Fruit fly (Drosophila melanogaster) whole organism, prepupa: Measurements from ENCODE around the gene Sik2.

Experiments
- Blimp-1 ChIP-seq: fragments of 200-800 bp; sonication (Bioruptor generic); optimal IDR thresholded peaks from 3 replicates; lab custom pipeline; 2017; ENCODE audit warnings: missing biosample characterization, missing genetic modification characterization, mild to moderate bottlenecking, moderate library complexity, missing genetic modification reagents
- CG10631 ChIP-seq: fragments of 200-800 bp; sonication (Bioruptor generic); optimal IDR thresholded peaks from 2 replicates; lab custom pipeline; 2016; ENCODE audit warnings: missing biosample characterization, missing genetic modification characterization
- CG11762 ChIP-seq: fragments of 200-800 bp; sonication (Bioruptor generic); optimal IDR thresholded peaks from 3 replicates; lab custom pipeline; 2016; ENCODE audit warnings: missing biosample characterization, missing genetic modification characterization; ENCODE audit not compliant: insufficient read depth
- CG11902 ChIP-seq: fragments of 200-800 bp; sonication (Bioruptor generic); optimal IDR thresholded peaks from 3 replicates; lab custom pipeline; 2016; ENCODE audit warnings: missing biosample characterization, missing genetic modification characterization
- CG15336 ChIP-seq: fragments of 200-800 bp; sonication (Bioruptor generic); IDR thresholded peaks from 2 replicates; pipeline ENCODE4 v1.3.6; 2022; ENCODE audit warnings: missing biosample characterization, missing genetic modification characterization
- CG16779 ChIP-seq: fragments of 200-800 bp; sonication (Bioruptor generic); optimal IDR thresholded peaks from 3 replicates; lab custom pipeline; 2017; ENCODE audit warnings: missing biosample characterization, mild to moderate bottlenecking, missing genetic modification characterization
- CG3032 ChIP-seq: fragments of 200-800 bp; optimal IDR thresholded peaks from 2 replicates; lab custom pipeline; 2019; ENCODE audit warnings: missing biosample characterization, mild to moderate bottlenecking, missing genetic modification characterization, moderate library complexity
- CG31627 ChIP-seq: fragments of 200-800 bp; sonication (Bioruptor generic); optimal IDR thresholded peaks from 3 replicates; lab custom pipeline; 2016; ENCODE audit warnings: missing biosample characterization, missing genetic modification characterization
- CG34406 ChIP-seq: fragments of 200-800 bp; sonication (Bioruptor generic); optimal IDR thresholded peaks from 3 replicates; lab custom pipeline; 2016; ENCODE audit warnings: missing biosample characterization, missing genetic modification characterization
- CG3919 ChIP-seq: fragments of 200-800 bp; sonication (Bioruptor generic); optimal IDR thresholded peaks from 3 replicates; lab custom pipeline; 2016; ENCODE audit warnings: missing biosample characterization, missing genetic modification characterization
- CG4318 ChIP-seq: fragments of 200-800 bp; sonication (Bioruptor generic); optimal IDR thresholded peaks from 3 replicates; lab custom pipeline; 2017; ENCODE audit warnings: missing biosample characterization, mild to moderate bottlenecking, missing genetic modification characterization
- CG6163 ChIP-seq: fragments of 200-800 bp; sonication (Bioruptor generic); IDR thresholded peaks from 3 replicates; pipeline ENCODE4 v1.3.6; 2022; ENCODE audit warnings: missing biosample characterization, missing genetic modification characterization
- CG6276 ChIP-seq: fragments of 200-800 bp; sonication (Bioruptor generic); optimal IDR thresholded peaks from 2 replicates; lab custom pipeline; 2017; ENCODE audit warnings: missing biosample characterization, mild to moderate bottlenecking, missing genetic modification characterization
- CG6792 ChIP-seq: fragments of 200-800 bp; sonication (Bioruptor generic); optimal IDR thresholded peaks from 3 replicates; lab custom pipeline; 2016; ENCODE audit warnings: missing biosample characterization, missing genetic modification characterization
- CG6808 ChIP-seq: fragments of 200-800 bp; sonication (Bioruptor generic); optimal IDR thresholded peaks from 3 replicates; lab custom pipeline; 2017; ENCODE audit warnings: missing biosample characterization, missing genetic modification characterization, mild to moderate bottlenecking, moderate library complexity, missing genetic modification reagents
- CG6854 ChIP-seq: fragments of 200-800 bp; sonication (Bioruptor generic); optimal IDR thresholded peaks from 2 replicates; lab custom pipeline; 2017; ENCODE audit warnings: missing biosample characterization, mild to moderate bottlenecking, missing genetic modification characterization
- CG7368 ChIP-seq: fragments of 200-800 bp; sonication (Bioruptor generic); optimal IDR thresholded peaks from 3 replicates; lab custom pipeline; 2016; ENCODE audit warnings: missing biosample characterization, missing genetic modification characterization
- CG8119 ChIP-seq: fragments of 200-800 bp; sonication (Bioruptor generic); IDR thresholded peaks from 3 replicates; pipeline ENCODE4 v1.3.6; 2022; ENCODE audit warnings: missing biosample characterization, missing genetic modification characterization
- CG8319 ChIP-seq: fragments of 200-800 bp; sonication (Bioruptor generic); optimal IDR thresholded peaks from 3 replicates; lab custom pipeline; 2016; ENCODE audit warnings: missing biosample characterization, missing genetic modification characterization
- CG8632 ChIP-seq: fragments of 200-800 bp; sonication (Bioruptor generic); optimal IDR thresholded peaks from 3 replicates; lab custom pipeline; 2016; ENCODE audit warnings: missing biosample characterization, missing genetic modification characterization
- CG9139 ChIP-seq: fragments of 200-800 bp; sonication (Bioruptor generic); optimal IDR thresholded peaks from 3 replicates; lab custom pipeline; 2017; ENCODE audit warnings: missing biosample characterization, mild to moderate bottlenecking, missing genetic modification characterization
- Eip75B ChIP-seq: fragments of 200-800 bp; sonication (Bioruptor generic); optimal IDR thresholded peaks from 3 replicates; lab custom pipeline; 2016; ENCODE audit warnings: missing biosample characterization, missing genetic modification characterization
- Ets21C ChIP-seq: fragments of 200-800 bp; sonication (Bioruptor generic); optimal IDR thresholded peaks from 3 replicates; lab custom pipeline; 2016; ENCODE audit warnings: missing biosample characterization, missing genetic modification characterization
- Ets96B ChIP-seq: fragments of 200-800 bp; optimal IDR thresholded peaks from 2 replicates; lab custom pipeline; 2019; ENCODE audit warnings: missing biosample characterization, mild to moderate bottlenecking, missing genetic modification characterization, moderate library complexity
- Hr4 ChIP-seq: fragments of 200-800 bp; sonication (Bioruptor generic); optimal IDR thresholded peaks from 3 replicates; lab custom pipeline; 2016; ENCODE audit warnings: missing biosample characterization, missing genetic modification characterization
- Met ChIP-seq: fragments of 200-800 bp; sonication (Bioruptor generic); optimal IDR thresholded peaks from 3 replicates; lab custom pipeline; 2016; ENCODE audit warnings: missing biosample characterization, missing genetic modification characterization
- OdsH ChIP-seq: fragments of 200-800 bp; sonication (Bioruptor generic); optimal IDR thresholded peaks from 3 replicates; lab custom pipeline; 2016; ENCODE audit warnings: missing biosample characterization, missing genetic modification characterization
- Smox ChIP-seq: fragments of 200-800 bp; sonication (Bioruptor generic); optimal IDR thresholded peaks from 3 replicates; lab custom pipeline; 2016; ENCODE audit warnings: missing biosample characterization, missing genetic modification characterization
- Sox102F ChIP-seq: fragments of 200-800 bp; sonication (Bioruptor generic); optimal IDR thresholded peaks from 2 replicates; lab custom pipeline; 2016; ENCODE audit warnings: missing biosample characterization, mild to moderate bottlenecking, missing genetic modification characterization
- Sox14 ChIP-seq: fragments of 200-800 bp; sonication (Bioruptor generic); optimal IDR thresholded peaks from 3 replicates; lab custom pipeline; 2016; ENCODE audit warnings: missing biosample characterization, missing genetic modification characterization
- Sox15 ChIP-seq: fragments of 200-800 bp; sonication (Bioruptor generic); optimal IDR thresholded peaks from 3 replicates; lab custom pipeline; 2016; ENCODE audit warnings: missing biosample characterization, missing genetic modification characterization
- achi ChIP-seq: fragments of 200-800 bp; sonication (Bioruptor generic); optimal IDR thresholded peaks from 3 replicates; lab custom pipeline; 2016; ENCODE audit warnings: missing biosample characterization, missing genetic modification characterization
- cyc ChIP-seq: fragments of 200-800 bp; sonication (Bioruptor generic); optimal IDR thresholded peaks from 3 replicates; lab custom pipeline; 2016; ENCODE audit warnings: missing biosample characterization, missing genetic modification characterization
- dac ChIP-seq: fragments of 200-800 bp; sonication (Bioruptor generic); optimal IDR thresholded peaks from 2 replicates; lab custom pipeline; 2017; ENCODE audit warnings: missing biosample characterization, mild to moderate bottlenecking, missing genetic modification characterization
- dsx ChIP-seq: fragments of 200-800 bp; optimal IDR thresholded peaks from 3 replicates; lab custom pipeline; 2019; ENCODE audit warnings: missing biosample characterization, mild to moderate bottlenecking, missing genetic modification characterization, moderate library complexity; ENCODE audit not compliant: poor library complexity, severe bottlenecking
- eg ChIP-seq: fragments of 200-800 bp; sonication (Bioruptor generic); IDR thresholded peaks from 3 replicates; pipeline ENCODE4 v1.3.6; 2022; ENCODE audit warnings: missing biosample characterization, missing genetic modification characterization
- esn ChIP-seq: fragments of 200-800 bp; sonication (Bioruptor generic); optimal IDR thresholded peaks from 2 replicates; lab custom pipeline; 2016; ENCODE audit warnings: missing biosample characterization, mild to moderate bottlenecking, missing genetic modification characterization, moderate library complexity
- fd59A ChIP-seq: fragments of 200-800 bp; sonication (Bioruptor generic); optimal IDR thresholded peaks from 2 replicates; lab custom pipeline; 2017; ENCODE audit warnings: missing biosample characterization, mild to moderate bottlenecking, missing genetic modification characterization, missing genetic modification reagents
- fkh ChIP-seq: fragments of 200-800 bp; sonication (Bioruptor generic); optimal IDR thresholded peaks from 3 replicates; lab custom pipeline; 2017; ENCODE audit warnings: missing biosample characterization, mild to moderate bottlenecking, missing genetic modification characterization, moderate library complexity
- lz ChIP-seq: fragments of 200-800 bp; sonication (Bioruptor generic); optimal IDR thresholded peaks from 3 replicates; lab custom pipeline; 2016; ENCODE audit warnings: missing biosample characterization, missing genetic modification characterization
- net ChIP-seq: fragments of 200-800 bp; sonication (Bioruptor generic); optimal IDR thresholded peaks from 3 replicates; lab custom pipeline; 2016; ENCODE audit warnings: missing biosample characterization, missing genetic modification characterization
- pdm3 ChIP-seq: fragments of 200-800 bp; sonication (Bioruptor generic); optimal IDR thresholded peaks from 3 replicates; lab custom pipeline; 2016; ENCODE audit warnings: missing biosample characterization, missing genetic modification characterization
- salr ChIP-seq, 2 experiments: fragments of 200-800 bp; sonication (Bioruptor generic); optimal IDR thresholded peaks; 3 replicates each; lab custom pipeline; 2016 to 2018; ENCODE audit warnings: missing biosample characterization in 2 of 2, missing genetic modification characterization in 2 of 2, mild to moderate bottlenecking in 1 of 2
- ss ChIP-seq, 2 experiments: fragments of 200-800 bp; sonication (Bioruptor generic); optimal IDR thresholded peaks; 2 replicates in 1 of 2; 3 replicates in 1 of 2; lab custom pipeline; 2017 to 2018; ENCODE audit warnings: mild to moderate bottlenecking in 2 of 2, missing biosample characterization in 2 of 2, missing genetic modification characterization in 2 of 2, moderate library complexity in 1 of 2
- svp ChIP-seq: fragments of 200-800 bp; sonication (Bioruptor generic); peaks from one replicate; lab custom pipeline; 2016; ENCODE audit warnings: missing biosample characterization, missing genetic modification characterization
- topi ChIP-seq: fragments of 200-800 bp; sonication (Bioruptor generic); optimal IDR thresholded peaks from 3 replicates; lab custom pipeline; 2016; ENCODE audit warnings: missing biosample characterization, missing genetic modification characterization

Gene Sik2

dm6 chrX:2061119-2061518 lies 596 bp downstream of the Sik2 start (continued):
- peak; percentile 3 for TF ChIP-seq Ets96B (tag; lab: Kevin White, UChicago)
- peak; percentile 3 for TF ChIP-seq cyc (GFP tag; lab: Kevin White, UChicago)
- no peak for TF ChIP-seq svp
- TF ChIP-seq CG10631: no peak
- TF ChIP-seq CG6808 (GFP tag; lab: Kevin White, UChicago): no peak
- TF ChIP-seq CG15336: no peak
- peak; percentile 11 for TF ChIP-seq dac (GFP tag; lab: Kevin White, UChicago)
- peak; percentile 12 for TF ChIP-seq CG3032 (tag; lab: Kevin White, UChicago)
- TF ChIP-seq CG8119 (GFP tag; lab: Robert Waterston, UW): 0 out of 3 replicates have a peak, but pooled peaks have one; percentile 29
- TF ChIP-seq esn (GFP tag; lab: Kevin White, UChicago): peak; percentile 45
- TF ChIP-seq Met: no peak

dm6 chrX:2050070-2050899 lies 11.4 kb downstream of the Sik2 start, which contains the start of gene moody:
moody (minus strand) TSS chrX:2050120.
- peak; percentile 93 for TF ChIP-seq CG4318
- peak; percentile 94 for TF ChIP-seq CG8119 (GFP tag; lab: Robert Waterston, UW)
- peak; percentile 93 for TF ChIP-seq Eip75B (GFP tag; lab: Kevin White, UChicago)
- peak; percentile 99 for TF ChIP-seq svp
- peak; percentile 90 for TF ChIP-seq OdsH (GFP tag; lab: Kevin White, UChicago)
- peak; percentile 87 for TF ChIP-seq CG3032 (tag; lab: Kevin White, UChicago)
- TF ChIP-seq CG11762 (GFP tag; lab: Kevin White, UChicago): peak; percentile 82
- peak; percentile 93 for TF ChIP-seq esn (GFP tag; lab: Kevin White, UChicago)
- peak; percentile 92 for TF ChIP-seq CG31627 (GFP tag; lab: Kevin White, UChicago)
- TF ChIP-seq salr (GFP tag; optimal IDR thresholded peaks at IDR 0.05; lab: Kevin White, UChicago): peak; percentile 84 to 85
- TF ChIP-seq CG6854 (GFP tag; lab: Kevin White, UChicago): peak; percentile 80
- TF ChIP-seq Sox102F (GFP tag; lab: Kevin White, UChicago): peak; percentile 92
- TF ChIP-seq CG11902 (GFP tag; lab: Kevin White, UChicago): peak; percentile 94
- peak; percentile 99 for TF ChIP-seq CG6163 (GFP tag; lab: Robert Waterston, UW)
- TF ChIP-seq lz (GFP tag; lab: Kevin White, UChicago): peak; percentile 93
- peak; percentile 89 for TF ChIP-seq Ets21C (GFP tag; lab: Kevin White, UChicago)
- TF ChIP-seq topi (GFP tag; lab: Kevin White, UChicago): peak; percentile 91
- TF ChIP-seq fkh (GFP tag; lab: Kevin White, UChicago): peak; percentile 84
- TF ChIP-seq net (GFP tag; lab: Kevin White, UChicago): peak; percentile 95
- TF ChIP-seq CG6808 (GFP tag; lab: Kevin White, UChicago): peak; percentile 89
- peak; percentile 88 to 92 for TF ChIP-seq ss (GFP tag; optimal IDR thresholded peaks at IDR 0.05; lab: Kevin White, UChicago)
- peak; percentile 95 for TF ChIP-seq Hr4
- TF ChIP-seq Blimp-1 (GFP tag; lab: Kevin White, UChicago): peak; percentile 86
- peak; percentile 92 for TF ChIP-seq CG6276 (GFP tag; lab: Kevin White, UChicago)
- peak; percentile 96 for TF ChIP-seq CG7368 (GFP tag; lab: Kevin White, UChicago)
- TF ChIP-seq CG34406: peak; percentile 90
- TF ChIP-seq eg (GFP tag; lab: Robert Waterston, UW): peak; percentile 99
- peak; percentile 92 for TF ChIP-seq Smox (GFP tag; lab: Kevin White, UChicago)
- peak; percentile 93 for TF ChIP-seq achi (GFP tag; lab: Kevin White, UChicago)
- TF ChIP-seq Sox14: peak; percentile 95
- peak; percentile 96 for TF ChIP-seq pdm3 (GFP tag; lab: Kevin White, UChicago)
- TF ChIP-seq dac (GFP tag; lab: Kevin White, UChicago): peak; percentile 97
- peak; percentile 95 for TF ChIP-seq cyc (GFP tag; lab: Kevin White, UChicago)
- TF ChIP-seq dsx: peak; percentile 82
- TF ChIP-seq Met: peak; percentile 91
- TF ChIP-seq CG8632: peak; percentile 90
- peak; percentile 87 for TF ChIP-seq fd59A (GFP tag; lab: Kevin White, UChicago)
- TF ChIP-seq CG15336: peak; percentile 96
- peak; percentile 90 for TF ChIP-seq Sox15 (GFP tag; lab: Kevin White, UChicago)
- peak; percentile 88 for TF ChIP-seq Ets96B (tag; lab: Kevin White, UChicago)
- peak; percentile 96 for TF ChIP-seq CG6792
- TF ChIP-seq CG16779 (tag; lab: Kevin White, UChicago): peak; percentile 95
- TF ChIP-seq CG8319: peak; percentile 88
- TF ChIP-seq CG9139 (GFP tag; lab: Kevin White, UChicago): peak; percentile 83
- TF ChIP-seq CG3919 (GFP tag; lab: Kevin White, UChicago): peak; percentile 96
